Fruit fly (Drosophila melanogaster) whole organism: ENCODE measurements around the gene CG4374.

Source experiments
- CG8478 ChIP-seq: fragments of >200 bp; optimal IDR thresholded peaks from 2 replicates; lab custom pipeline; 2018; ENCODE audit warnings: inconsistent platforms
- Dll ChIP-seq: fragments of >200 bp; optimal IDR thresholded peaks from 2 replicates; lab custom pipeline; 2017
- psq ChIP-seq: fragments of >200 bp; optimal IDR thresholded peaks from 2 replicates; lab custom pipeline; 2017
- usp ChIP-seq: fragments of >200 bp; optimal IDR thresholded peaks from 2 replicates; lab custom pipeline; 2017; ENCODE audit warnings: missing biosample characterization, missing genetic modification characterization, mixed read lengths

dm6 chr3R:23396548-23397294 lies 75.4 kb downstream of the CG4374 start:
- no peak for TF ChIP-seq CG8478 (lab: Kevin White, UChicago)
- no peak for TF ChIP-seq usp (GFP tag; lab: Kevin White, UChicago)
- no peak for TF ChIP-seq psq (lab: Kevin White, UChicago)
- TF ChIP-seq Dll (lab: Kevin White, UChicago), result no peak
